Worm (Caenorhabditis elegans): ENCODE data around the gene nhr-78.

DNA sequence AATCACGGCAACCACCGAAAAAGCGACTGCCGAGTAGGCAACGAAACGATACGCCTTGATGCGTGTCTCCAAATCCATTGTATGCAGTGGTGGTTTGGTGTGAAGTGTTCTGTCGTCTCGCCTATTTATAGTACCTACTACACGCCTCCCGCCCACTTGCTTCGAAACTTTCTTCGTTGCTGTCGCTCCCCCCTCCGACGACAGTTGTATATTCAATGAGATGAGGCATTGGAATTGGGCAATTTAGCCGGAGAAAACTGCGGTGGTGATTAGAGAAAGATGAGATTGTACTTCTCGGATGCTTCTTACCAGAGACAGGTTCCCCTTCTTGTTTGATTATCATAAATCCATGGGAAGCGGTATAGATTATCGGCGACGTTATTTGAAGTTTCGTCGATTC lies 33.2 kb downstream of the nhr-78 start, which contains the start of gene col-34:
- TF ChIP-seq ztf-1 (GFP tag; conservative IDR thresholded peaks at IDR 0.05) (no peak), nhr-6 (tag; optimal IDR thresholded peaks at IDR 0.05) (no peak), dmd-4 (tag; optimal IDR thresholded peaks at IDR 0.05) (no peak), snpc-4 (tag; optimal IDR thresholded peaks at IDR 0.05) (no peak), unc-62 (GFP tag; optimal IDR thresholded peaks at IDR 0.05) (no peak), nhr-77 (tag; optimal IDR thresholded peaks at IDR 0.05) (no peak), ztf-11 (tag; optimal IDR thresholded peaks at IDR 0.05) (no peak), zag-1 (tag; optimal IDR thresholded peaks at IDR 0.05) (no peak), ama-1 (optimal IDR thresholded peaks at IDR 0.05) (no peak), egl-27 (tag; optimal IDR thresholded peaks at IDR 0.05) (no peak), nhr-237 (tag; optimal IDR thresholded peaks at IDR 0.05) (no peak), R02D3.7 (tag; optimal IDR thresholded peaks at IDR 0.05) (no peak)

All from whole organism, L2 larva.